Worm (Caenorhabditis elegans) whole organism, L1 larva: ENCODE measurements around the gene twk-5.

Source experiments
- C04F5.9 ChIP-seq: sonication (generic microtip); optimal IDR thresholded peaks from 2 replicates; lab custom pipeline; 2016; ENCODE audit warnings: missing genetic modification characterization, missing compliant biosample characterization
- F16B12.6 ChIP-seq: fragments of 150-350 bp; optimal IDR thresholded peaks from 2 replicates; lab custom pipeline; 2014; ENCODE audit warnings: missing biosample characterization, missing genetic modification characterization
- Y116A8C.19 ChIP-seq: sonication (generic microtip); optimal IDR thresholded peaks from 2 replicates; lab custom pipeline; 2016; ENCODE audit warnings: missing compliant biosample characterization, missing genetic modification characterization, borderline replicate concordance
- alr-1 ChIP-seq: fragments of 200-800 bp; sonication (Bioruptor generic); optimal IDR thresholded peaks from 2 replicates; lab custom pipeline; 2018; ENCODE audit warnings: borderline replicate concordance, mild to moderate bottlenecking, missing genetic modification characterization, missing compliant biosample characterization
- aly-2 ChIP-seq: fragments of 150-350 bp; optimal IDR thresholded peaks from 2 replicates; lab custom pipeline; 2014; ENCODE audit warnings: missing biosample characterization, missing genetic modification characterization
- ama-1 ChIP-seq: fragments of 150-350 bp; optimal IDR thresholded peaks from 2 replicates; lab custom pipeline; 2014
- blmp-1 ChIP-seq: fragments of 150-350 bp; optimal IDR thresholded peaks from 2 replicates; lab custom pipeline; 2014; ENCODE audit warnings: missing biosample characterization, missing genetic modification characterization
- ceh-63 ChIP-seq: fragments of 200-800 bp; sonication (Bioruptor generic); optimal IDR thresholded peaks from 2 replicates; lab custom pipeline; 2018; ENCODE audit warnings: mild to moderate bottlenecking, missing genetic modification characterization, missing compliant biosample characterization
- ceh-8 ChIP-seq: fragments of 200-800 bp; sonication (Bioruptor generic); optimal IDR thresholded peaks from 2 replicates; lab custom pipeline; 2018; ENCODE audit warnings: mild to moderate bottlenecking, missing genetic modification characterization, moderate library complexity, missing compliant biosample characterization
- ceh-82 ChIP-seq, 3 experiments: fragments of 150-350 bp in 1 of 3; sonication (generic microtip) in 2 of 3; optimal IDR thresholded peaks; 2 replicates each; lab custom pipeline; 2014 to 2017; ENCODE audit warnings: missing biosample characterization in 3 of 3, missing genetic modification characterization in 3 of 3
- ceh-88 ChIP-seq: fragments of 200-800 bp; sonication (Bioruptor generic); IDR thresholded peaks from 2 replicates; pipeline ENCODE4 v1.3.6; 2022; ENCODE audit warnings: missing genetic modification characterization, missing compliant biosample characterization
- ceh-90 ChIP-seq: sonication (generic microtip); optimal IDR thresholded peaks from 2 replicates; lab custom pipeline; 2016; ENCODE audit warnings: missing genetic modification characterization, missing compliant biosample characterization
- ces-1 ChIP-seq: fragments of 150-350 bp; optimal IDR thresholded peaks from 2 replicates; lab custom pipeline; 2014; ENCODE audit warnings: missing biosample characterization, missing genetic modification reagents, missing genetic modification characterization
- efl-1 ChIP-seq, 4 experiments: fragments of 150-350 bp; optimal IDR thresholded peaks in 3 of 4; peaks in 1 of 4; 1 replicate in 1 of 4; 2 replicates in 3 of 4; lab custom pipeline; 2014; ENCODE audit warnings: missing biosample characterization in 2 of 4, missing genetic modification characterization in 2 of 4, missing genetic modification reagents in 2 of 4
- efl-3 ChIP-seq: fragments of 200-800 bp; sonication (Bioruptor generic); optimal IDR thresholded peaks from 2 replicates; lab custom pipeline; 2018; ENCODE audit warnings: mild to moderate bottlenecking, missing genetic modification characterization, missing compliant biosample characterization
- egl-13 ChIP-seq: sonication (generic microtip); optimal IDR thresholded peaks from 2 replicates; lab custom pipeline; 2016; ENCODE audit warnings: missing genotype, missing genetic modification reagents, missing genetic modification characterization, missing compliant biosample characterization
- elt-2 ChIP-seq: sonication (generic microtip); optimal IDR thresholded peaks from 2 replicates; lab custom pipeline; 2016; ENCODE audit warnings: missing genetic modification characterization, mild to moderate bottlenecking, inconsistent platforms, missing compliant biosample characterization, missing genetic modification reagents
- ets-5 ChIP-seq: fragments of 200-800 bp; sonication (Bioruptor generic); IDR thresholded peaks from 2 replicates; pipeline ENCODE4 v1.3.6; 2022; ENCODE audit warnings: missing genetic modification characterization, missing compliant biosample characterization
- fkh-10 ChIP-seq: sonication (generic microtip); optimal IDR thresholded peaks from 2 replicates; lab custom pipeline; 2017; ENCODE audit warnings: missing biosample characterization, missing genetic modification reagents, missing genetic modification characterization
- fkh-4 ChIP-seq: sonication (generic microtip); optimal IDR thresholded peaks from 2 replicates; lab custom pipeline; 2016; ENCODE audit warnings: missing compliant biosample characterization, missing genetic modification characterization, borderline replicate concordance
- grh-1 ChIP-seq: fragments of 200-800 bp; sonication (Bioruptor generic); IDR thresholded peaks from 2 replicates; pipeline ENCODE4 v1.3.6; 2022; ENCODE audit warnings: missing genetic modification reagents, missing genetic modification characterization, missing compliant biosample characterization
- hlh-17 ChIP-seq: fragments of 200-800 bp; sonication (Bioruptor generic); optimal IDR thresholded peaks from 2 replicates; lab custom pipeline; 2018; ENCODE audit warnings: missing genetic modification characterization, mild to moderate bottlenecking, missing compliant biosample characterization, moderate library complexity, borderline replicate concordance
- hlh-4 ChIP-seq: sonication (generic microtip); optimal IDR thresholded peaks from 2 replicates; lab custom pipeline; 2016; ENCODE audit warnings: mild to moderate bottlenecking, missing genetic modification characterization, missing compliant biosample characterization
- irx-1 ChIP-seq: sonication (generic microtip); optimal IDR thresholded peaks from 2 replicates; lab custom pipeline; 2016; ENCODE audit warnings: missing genetic modification characterization, missing compliant biosample characterization
- lin-14 ChIP-seq: fragments of 200-800 bp; sonication (Bioruptor generic); optimal IDR thresholded peaks from 2 replicates; lab custom pipeline; 2018; ENCODE audit warnings: mild to moderate bottlenecking, missing genetic modification characterization, moderate library complexity, missing compliant biosample characterization
- lin-15B ChIP-seq: fragments of 150-350 bp; sonication (generic microtip); optimal IDR thresholded peaks from 3 replicates; lab custom pipeline; 2014; ENCODE audit warnings: missing biosample characterization, missing genetic modification characterization
- lin-39 ChIP-seq: fragments of 150-350 bp; optimal IDR thresholded peaks from 2 replicates; lab custom pipeline; 2014; ENCODE audit warnings: missing biosample characterization, missing genetic modification reagents, missing genetic modification characterization
- mab-9 ChIP-seq: fragments of 200-800 bp; sonication (Bioruptor generic); IDR thresholded peaks from 2 replicates; pipeline ENCODE4 v1.3.6; 2022; ENCODE audit warnings: missing genetic modification reagents, missing genetic modification characterization, missing compliant biosample characterization
- mdl-1 ChIP-seq, 2 experiments: fragments of 150-350 bp; optimal IDR thresholded peaks; 2 replicates each; lab custom pipeline; 2014 to 2017; ENCODE audit warnings: missing biosample characterization in 2 of 2, missing genetic modification characterization in 2 of 2, inconsistent platforms in 1 of 2
- mep-1 ChIP-seq: fragments of 150-350 bp; optimal IDR thresholded peaks from 2 replicates; lab custom pipeline; 2014; ENCODE audit warnings: missing biosample characterization, missing genetic modification characterization
- nhr-11 ChIP-seq: fragments of 150-350 bp; optimal IDR thresholded peaks from 2 replicates; lab custom pipeline; 2014; ENCODE audit warnings: missing biosample characterization, missing genetic modification characterization
- nhr-19 ChIP-seq: fragments of 200-800 bp; sonication (Bioruptor generic); conservative IDR thresholded peaks from 2 replicates; pipeline ENCODE4 v1.3.6; 2022; ENCODE audit warnings: missing genetic modification characterization, missing compliant biosample characterization
- nhr-20 ChIP-seq: sonication (generic microtip); optimal IDR thresholded peaks from 2 replicates; lab custom pipeline; 2016; ENCODE audit warnings: mild to moderate bottlenecking, missing genetic modification characterization, missing compliant biosample characterization
- nhr-237 ChIP-seq: fragments of 150-350 bp; optimal IDR thresholded peaks from 2 replicates; lab custom pipeline; 2014; ENCODE audit warnings: missing biosample characterization, missing genetic modification characterization
- nhr-71 ChIP-seq: sonication (generic microtip); optimal IDR thresholded peaks from 2 replicates; lab custom pipeline; 2016; ENCODE audit warnings: mild to moderate bottlenecking, missing genetic modification characterization, moderate library complexity, missing compliant biosample characterization
- nhr-77 ChIP-seq: fragments of 150-350 bp; optimal IDR thresholded peaks from 2 replicates; lab custom pipeline; 2014; ENCODE audit warnings: missing biosample characterization, missing genetic modification characterization
- pag-3 ChIP-seq: sonication (generic microtip); optimal IDR thresholded peaks from 2 replicates; lab custom pipeline; 2017; ENCODE audit warnings: missing genetic modification characterization, mild to moderate bottlenecking, missing compliant biosample characterization, antibody characterized with exemption, borderline replicate concordance; ENCODE audit not compliant: insufficient read depth
- pax-3 ChIP-seq: fragments of 200-800 bp; sonication (Bioruptor generic); optimal IDR thresholded peaks from 2 replicates; lab custom pipeline; 2018; ENCODE audit warnings: mild to moderate bottlenecking, missing genetic modification characterization, moderate library complexity, missing compliant biosample characterization
- pqm-1 ChIP-seq: sonication (generic microtip); optimal IDR thresholded peaks from 3 replicates; lab custom pipeline; 2017; ENCODE audit warnings: missing biosample characterization, missing genetic modification characterization
- snpc-4 ChIP-seq: fragments of 150-350 bp; optimal IDR thresholded peaks from 2 replicates; lab custom pipeline; 2014; ENCODE audit warnings: missing biosample characterization, missing genetic modification characterization
- snu-23 ChIP-seq: sonication (generic microtip); optimal IDR thresholded peaks from 2 replicates; lab custom pipeline; 2016; ENCODE audit warnings: missing genetic modification characterization, missing compliant biosample characterization
- sptf-1 ChIP-seq: fragments of 150-350 bp; optimal IDR thresholded peaks from 2 replicates; lab custom pipeline; 2014; ENCODE audit warnings: missing biosample characterization, missing genetic modification characterization
- sup-37 ChIP-seq: fragments of 200-800 bp; sonication (Bioruptor generic); optimal IDR thresholded peaks from 2 replicates; lab custom pipeline; 2018; ENCODE audit warnings: mild to moderate bottlenecking, missing genetic modification characterization, missing compliant biosample characterization
- tlp-1 ChIP-seq: fragments of 150-350 bp; optimal IDR thresholded peaks from 2 replicates; lab custom pipeline; 2014; ENCODE audit warnings: missing biosample characterization, missing genetic modification characterization
- unc-130 ChIP-seq: fragments of 150-350 bp; optimal IDR thresholded peaks from 2 replicates; lab custom pipeline; 2017; ENCODE audit warnings: missing biosample characterization, missing genetic modification characterization, inconsistent platforms
- unc-30 ChIP-seq: sonication (generic microtip); optimal IDR thresholded peaks from 2 replicates; lab custom pipeline; 2017; ENCODE audit warnings: missing biosample characterization, missing genetic modification characterization
- unc-62 ChIP-seq: fragments of 150-350 bp; optimal IDR thresholded peaks from 2 replicates; lab custom pipeline; 2014; ENCODE audit warnings: missing biosample characterization, missing genetic modification reagents, missing genetic modification characterization
- unc-86 ChIP-seq: sonication (generic microtip); optimal IDR thresholded peaks from 2 replicates; lab custom pipeline; 2016; ENCODE audit warnings: missing genetic modification characterization, missing compliant biosample characterization
- zag-1 ChIP-seq: fragments of 150-350 bp; optimal IDR thresholded peaks from 2 replicates; lab custom pipeline; 2014; ENCODE audit warnings: missing biosample characterization, missing genetic modification characterization
- zip-4 ChIP-seq: fragments of 200-800 bp; sonication (Bioruptor generic); optimal IDR thresholded peaks from 2 replicates; lab custom pipeline; 2018; ENCODE audit warnings: mild to moderate bottlenecking, missing genetic modification characterization, moderate library complexity, missing compliant biosample characterization
- ztf-11 ChIP-seq, 2 experiments: sonication (generic microtip); optimal IDR thresholded peaks; 2 replicates each; lab custom pipeline; 2016 to 2017; ENCODE audit warnings: missing genetic modification characterization in 2 of 2, missing biosample characterization in 1 of 2, missing compliant biosample characterization in 1 of 2
- ztf-4 ChIP-seq: fragments of 150-350 bp; optimal IDR thresholded peaks from 2 replicates; lab custom pipeline; 2014; ENCODE audit warnings: missing biosample characterization, missing genetic modification characterization

twk-5 gene

ce11 chrII:11464427-11464944 lies 20.6 kb downstream of the twk-5 start, which contains the start of the genes aars-1 and rga-1 (continued):
- TF ChIP-seq ztf-11 (tag; optimal IDR thresholded peaks at IDR 0.05; lab: Kevin White, UChicago) (peak in 1 of 2 experiments; percentile 16), ets-5 (GFP tag; lab: Robert Waterston, UW) (no peak), ceh-82 (tag; optimal IDR thresholded peaks at IDR 0.05; lab: Kevin White, UChicago) (peak in 1 of 3 experiments; percentile 52), ztf-4 (tag; lab: Kevin White, UChicago) (no peak), ces-1 (GFP tag; lab: Kevin White, UChicago) (no peak), ceh-8 (GFP tag; lab: Kevin White, UChicago) (no peak), grh-1 (no peak), tlp-1 (tag; lab: Kevin White, UChicago) (no peak), efl-1 (optimal IDR thresholded peaks at IDR 0.05; lab: Kevin White, UChicago) (peak; percentile 41 to 47), efl-1 (GFP tag; optimal IDR thresholded peaks at IDR 0.05 in 1 of 2; lab: Kevin White, UChicago) (peak; percentile 29 to 91), nhr-71 (tag; lab: Kevin White, UChicago) (peak; percentile 57), ceh-63 (GFP tag; lab: Kevin White, UChicago) (no peak), elt-2 (peak; percentile 8), C04F5.9 (tag; lab: Kevin White, UChicago) (no peak), mab-9 (no peak), snpc-4 (tag; lab: Kevin White, UChicago) (peak; percentile 8), lin-14 (GFP tag; lab: Kevin White, UChicago) (peak; percentile 87), nhr-237 (tag; lab: Kevin White, UChicago) (no peak), nhr-11 (tag; lab: Kevin White, UChicago) (no peak), unc-30 (tag; lab: Kevin White, UChicago) (no peak), hlh-17 (GFP tag; lab: Kevin White, UChicago) (no peak), alr-1 (tag; lab: Kevin White, UChicago) (no peak), ceh-90 (tag; lab: Kevin White, UChicago) (no peak), aly-2 (no peak), blmp-1 (tag; lab: Kevin White, UChicago) (peak; percentile 88), egl-13 (tag; lab: Kevin White, UChicago) (no peak), unc-130 (tag; lab: Kevin White, UChicago) (no peak), lin-39 (tag; lab: Kevin White, UChicago) (no peak), unc-62 (no peak), mdl-1 (tag; optimal IDR thresholded peaks at IDR 0.05; lab: Kevin White, UChicago) (peak in 1 of 2 experiments; percentile 49), zag-1 (tag; lab: Kevin White, UChicago) (no peak), fkh-10 (no peak), irx-1 (tag; lab: Kevin White, UChicago) (no peak), F16B12.6 (no peak), hlh-4 (no peak), nhr-19 (GFP tag; lab: Robert Waterston, UW) (peak; percentile 33), sup-37 (no peak), Y116A8C.19 (tag; lab: Kevin White, UChicago) (no peak), nhr-77 (tag; lab: Kevin White, UChicago) (peak; percentile 16), zip-4 (GFP tag; lab: Kevin White, UChicago) (no peak), pqm-1 (tag; lab: Kevin White, UChicago) (no peak), ama-1 (no peak), pax-3 (no peak), lin-15B (no peak), sptf-1 (no peak), efl-3 (GFP tag; lab: Kevin White, UChicago) (no peak), mep-1 (peak; percentile 76), pag-3 (tag; lab: Kevin White, UChicago) (no peak), snu-23 (peak; percentile 60), nhr-20 (tag; lab: Kevin White, UChicago) (peak; percentile 68), unc-86 (tag; lab: Kevin White, UChicago) (no peak), fkh-4 (tag; lab: Kevin White, UChicago) (no peak), ceh-88 (GFP tag; lab: Robert Waterston, UW) (no peak)
